Fruit fly (Drosophila melanogaster) whole organism, prepupa: ENCODE results near the gene CG13625.

Experiments
- Blimp-1 ChIP-seq: fragments of 200-800 bp; sonication (Bioruptor generic); optimal IDR thresholded peaks from 3 replicates; lab custom pipeline; 2017; ENCODE audit warnings: missing biosample characterization, missing genetic modification characterization, mild to moderate bottlenecking, moderate library complexity, missing genetic modification reagents
- CG10631 ChIP-seq: fragments of 200-800 bp; sonication (Bioruptor generic); optimal IDR thresholded peaks from 2 replicates; lab custom pipeline; 2016; ENCODE audit warnings: missing biosample characterization, missing genetic modification characterization
- CG10669 ChIP-seq: fragments of 200-800 bp; sonication (Bioruptor generic); optimal IDR thresholded peaks from 3 replicates; lab custom pipeline; 2018; ENCODE audit warnings: missing biosample characterization, mild to moderate bottlenecking, missing genetic modification characterization, moderate library complexity
- CG11762 ChIP-seq: fragments of 200-800 bp; sonication (Bioruptor generic); optimal IDR thresholded peaks from 3 replicates; lab custom pipeline; 2016; ENCODE audit warnings: missing biosample characterization, missing genetic modification characterization; ENCODE audit not compliant: insufficient read depth
- CG11902 ChIP-seq: fragments of 200-800 bp; sonication (Bioruptor generic); optimal IDR thresholded peaks from 3 replicates; lab custom pipeline; 2016; ENCODE audit warnings: missing biosample characterization, missing genetic modification characterization
- CG15336 ChIP-seq: fragments of 200-800 bp; sonication (Bioruptor generic); IDR thresholded peaks from 2 replicates; pipeline ENCODE4 v1.3.6; 2022; ENCODE audit warnings: missing biosample characterization, missing genetic modification characterization
- CG1621 ChIP-seq: fragments of 200-800 bp; sonication (Bioruptor generic); optimal IDR thresholded peaks from 3 replicates; lab custom pipeline; 2018; ENCODE audit warnings: missing biosample characterization, mild to moderate bottlenecking, missing genetic modification characterization
- CG32006 ChIP-seq: fragments of 200-800 bp; sonication (Bioruptor generic); optimal IDR thresholded peaks from 3 replicates; lab custom pipeline; 2017; ENCODE audit warnings: missing biosample characterization, mild to moderate bottlenecking, missing genetic modification characterization
- CG4318 ChIP-seq: fragments of 200-800 bp; sonication (Bioruptor generic); optimal IDR thresholded peaks from 3 replicates; lab custom pipeline; 2017; ENCODE audit warnings: missing biosample characterization, mild to moderate bottlenecking, missing genetic modification characterization
- CG6163 ChIP-seq: fragments of 200-800 bp; sonication (Bioruptor generic); IDR thresholded peaks from 3 replicates; pipeline ENCODE4 v1.3.6; 2022; ENCODE audit warnings: missing biosample characterization, missing genetic modification characterization
- CG6276 ChIP-seq: fragments of 200-800 bp; sonication (Bioruptor generic); optimal IDR thresholded peaks from 2 replicates; lab custom pipeline; 2017; ENCODE audit warnings: missing biosample characterization, mild to moderate bottlenecking, missing genetic modification characterization
- CG6792 ChIP-seq: fragments of 200-800 bp; sonication (Bioruptor generic); optimal IDR thresholded peaks from 3 replicates; lab custom pipeline; 2016; ENCODE audit warnings: missing biosample characterization, missing genetic modification characterization
- CG6854 ChIP-seq: fragments of 200-800 bp; sonication (Bioruptor generic); optimal IDR thresholded peaks from 2 replicates; lab custom pipeline; 2017; ENCODE audit warnings: missing biosample characterization, mild to moderate bottlenecking, missing genetic modification characterization
- CG8319 ChIP-seq: fragments of 200-800 bp; sonication (Bioruptor generic); optimal IDR thresholded peaks from 3 replicates; lab custom pipeline; 2016; ENCODE audit warnings: missing biosample characterization, missing genetic modification characterization
- CG8632 ChIP-seq: fragments of 200-800 bp; sonication (Bioruptor generic); optimal IDR thresholded peaks from 3 replicates; lab custom pipeline; 2016; ENCODE audit warnings: missing biosample characterization, missing genetic modification characterization
- Eip75B ChIP-seq: fragments of 200-800 bp; sonication (Bioruptor generic); optimal IDR thresholded peaks from 3 replicates; lab custom pipeline; 2016; ENCODE audit warnings: missing biosample characterization, missing genetic modification characterization
- Eip78C ChIP-seq: fragments of 200-800 bp; sonication (Bioruptor generic); peaks from one replicate; lab custom pipeline; 2016; ENCODE audit warnings: missing biosample characterization, missing genetic modification characterization
- Eip93F ChIP-seq: fragments of 200-800 bp; sonication (Bioruptor generic); optimal IDR thresholded peaks from 2 replicates; lab custom pipeline; 2016; ENCODE audit warnings: missing biosample characterization, mild to moderate bottlenecking, missing genetic modification characterization
- Ets21C ChIP-seq: fragments of 200-800 bp; sonication (Bioruptor generic); optimal IDR thresholded peaks from 3 replicates; lab custom pipeline; 2016; ENCODE audit warnings: missing biosample characterization, missing genetic modification characterization
- Ets96B ChIP-seq: fragments of 200-800 bp; optimal IDR thresholded peaks from 2 replicates; lab custom pipeline; 2019; ENCODE audit warnings: missing biosample characterization, mild to moderate bottlenecking, missing genetic modification characterization, moderate library complexity
- Hr38 ChIP-seq: sonication (Bioruptor generic); optimal IDR thresholded peaks from 2 replicates; lab custom pipeline; 2016; ENCODE audit warnings: missing biosample characterization, missing genetic modification characterization
- Hr39 ChIP-seq: fragments of 200-800 bp; sonication (Bioruptor generic); optimal IDR thresholded peaks from 2 replicates; lab custom pipeline; 2016; ENCODE audit warnings: missing biosample characterization, missing genetic modification characterization
- Hr4 ChIP-seq: fragments of 200-800 bp; sonication (Bioruptor generic); optimal IDR thresholded peaks from 3 replicates; lab custom pipeline; 2016; ENCODE audit warnings: missing biosample characterization, missing genetic modification characterization
- Lpt ChIP-seq: fragments of 200-800 bp; sonication (Bioruptor generic); optimal IDR thresholded peaks from 3 replicates; lab custom pipeline; 2016; ENCODE audit warnings: missing biosample characterization, missing genetic modification characterization
- OdsH ChIP-seq: fragments of 200-800 bp; sonication (Bioruptor generic); optimal IDR thresholded peaks from 3 replicates; lab custom pipeline; 2016; ENCODE audit warnings: missing biosample characterization, missing genetic modification characterization
- Smox ChIP-seq: fragments of 200-800 bp; sonication (Bioruptor generic); optimal IDR thresholded peaks from 3 replicates; lab custom pipeline; 2016; ENCODE audit warnings: missing biosample characterization, missing genetic modification characterization
- Sox102F ChIP-seq: fragments of 200-800 bp; sonication (Bioruptor generic); optimal IDR thresholded peaks from 2 replicates; lab custom pipeline; 2016; ENCODE audit warnings: missing biosample characterization, mild to moderate bottlenecking, missing genetic modification characterization
- Sox15 ChIP-seq: fragments of 200-800 bp; sonication (Bioruptor generic); optimal IDR thresholded peaks from 3 replicates; lab custom pipeline; 2016; ENCODE audit warnings: missing biosample characterization, missing genetic modification characterization
- acj6 ChIP-seq: fragments of 200-800 bp; sonication (Bioruptor generic); optimal IDR thresholded peaks from 3 replicates; lab custom pipeline; 2016; ENCODE audit warnings: missing biosample characterization, missing genetic modification characterization
- cyc ChIP-seq: fragments of 200-800 bp; sonication (Bioruptor generic); optimal IDR thresholded peaks from 3 replicates; lab custom pipeline; 2016; ENCODE audit warnings: missing biosample characterization, missing genetic modification characterization
- dac ChIP-seq: fragments of 200-800 bp; sonication (Bioruptor generic); optimal IDR thresholded peaks from 2 replicates; lab custom pipeline; 2017; ENCODE audit warnings: missing biosample characterization, mild to moderate bottlenecking, missing genetic modification characterization
- dsx ChIP-seq: fragments of 200-800 bp; optimal IDR thresholded peaks from 3 replicates; lab custom pipeline; 2019; ENCODE audit warnings: missing biosample characterization, mild to moderate bottlenecking, missing genetic modification characterization, moderate library complexity; ENCODE audit not compliant: poor library complexity, severe bottlenecking
- eg ChIP-seq: fragments of 200-800 bp; sonication (Bioruptor generic); IDR thresholded peaks from 3 replicates; pipeline ENCODE4 v1.3.6; 2022; ENCODE audit warnings: missing biosample characterization, missing genetic modification characterization
- esn ChIP-seq: fragments of 200-800 bp; sonication (Bioruptor generic); optimal IDR thresholded peaks from 2 replicates; lab custom pipeline; 2016; ENCODE audit warnings: missing biosample characterization, mild to moderate bottlenecking, missing genetic modification characterization, moderate library complexity
- fd59A ChIP-seq: fragments of 200-800 bp; sonication (Bioruptor generic); optimal IDR thresholded peaks from 2 replicates; lab custom pipeline; 2017; ENCODE audit warnings: missing biosample characterization, mild to moderate bottlenecking, missing genetic modification characterization, missing genetic modification reagents
- fd85E ChIP-seq: fragments of 200-800 bp; sonication (Bioruptor generic); optimal IDR thresholded peaks from 3 replicates; lab custom pipeline; 2016; ENCODE audit warnings: missing biosample characterization, missing genetic modification characterization
- fkh ChIP-seq: fragments of 200-800 bp; sonication (Bioruptor generic); optimal IDR thresholded peaks from 3 replicates; lab custom pipeline; 2017; ENCODE audit warnings: missing biosample characterization, mild to moderate bottlenecking, missing genetic modification characterization, moderate library complexity
- net ChIP-seq: fragments of 200-800 bp; sonication (Bioruptor generic); optimal IDR thresholded peaks from 3 replicates; lab custom pipeline; 2016; ENCODE audit warnings: missing biosample characterization, missing genetic modification characterization
- salr ChIP-seq, 2 experiments: fragments of 200-800 bp; sonication (Bioruptor generic); optimal IDR thresholded peaks; 3 replicates each; lab custom pipeline; 2016 to 2018; ENCODE audit warnings: missing biosample characterization in 2 of 2, missing genetic modification characterization in 2 of 2, mild to moderate bottlenecking in 1 of 2
- spab ChIP-seq: fragments of 200-800 bp; sonication (Bioruptor generic); optimal IDR thresholded peaks from 2 replicates; lab custom pipeline; 2017; ENCODE audit warnings: missing biosample characterization, mild to moderate bottlenecking, missing genetic modification characterization, missing genetic modification reagents
- ss ChIP-seq, 2 experiments: fragments of 200-800 bp; sonication (Bioruptor generic); optimal IDR thresholded peaks; 2 replicates in 1 of 2; 3 replicates in 1 of 2; lab custom pipeline; 2017 to 2018; ENCODE audit warnings: mild to moderate bottlenecking in 2 of 2, missing biosample characterization in 2 of 2, missing genetic modification characterization in 2 of 2, moderate library complexity in 1 of 2
- svp ChIP-seq: fragments of 200-800 bp; sonication (Bioruptor generic); peaks from one replicate; lab custom pipeline; 2016; ENCODE audit warnings: missing biosample characterization, missing genetic modification characterization
- vri ChIP-seq: fragments of 200-800 bp; sonication (Bioruptor generic); optimal IDR thresholded peaks from 3 replicates; lab custom pipeline; 2016; ENCODE audit warnings: missing biosample characterization, mild to moderate bottlenecking, missing genetic modification characterization

CG13625 gene

dm6 chr3R:24603399-24604131 is 18.6 kb upstream of the CG13625 start (continued):
- TF ChIP-seq Eip75B (GFP tag; lab: Kevin White, UChicago), result peak; percentile 50
- no peak for TF ChIP-seq net (GFP tag; lab: Kevin White, UChicago)
- peak; percentile 47 for TF ChIP-seq Ets96B (tag; lab: Kevin White, UChicago)
- peak; percentile 67 for TF ChIP-seq vri (GFP tag; lab: Kevin White, UChicago)
- TF ChIP-seq cyc, result no peak
- peak; percentile 81 for TF ChIP-seq Eip78C (GFP tag; lab: Kevin White, UChicago)
- TF ChIP-seq Hr4, result no peak
- peak; percentile 99 for TF ChIP-seq dsx (GFP tag; lab: Kevin White, UChicago)
- TF ChIP-seq salr (GFP tag; optimal IDR thresholded peaks at IDR 0.05; lab: Kevin White, UChicago), result peak in 1 of 2 experiments; percentile 8
- peak; percentile 39 for TF ChIP-seq CG8632 (GFP tag; lab: Kevin White, UChicago)
- TF ChIP-seq CG15336 (GFP tag; lab: Robert Waterston, UW), result no peak
- no peak for TF ChIP-seq CG6276 (GFP tag; lab: Kevin White, UChicago)
- TF ChIP-seq CG6792, result peak; percentile 4
- peak; percentile 20 for TF ChIP-seq Hr39 (GFP tag; lab: Kevin White, UChicago)
- peak; percentile 10 for TF ChIP-seq CG10631 (GFP tag; lab: Kevin White, UChicago)
- TF ChIP-seq CG11762 (GFP tag; lab: Kevin White, UChicago), result no peak
- no peak for TF ChIP-seq CG4318 (GFP tag; lab: Kevin White, UChicago)
- peak; percentile 87 for TF ChIP-seq Blimp-1 (GFP tag; lab: Kevin White, UChicago)
- TF ChIP-seq Lpt (GFP tag; lab: Kevin White, UChicago), result no peak
- TF ChIP-seq CG6854, result peak; percentile 53
- no peak for TF ChIP-seq CG10669 (GFP tag; lab: Kevin White, UChicago)
- TF ChIP-seq Ets21C (GFP tag; lab: Kevin White, UChicago), result no peak
- peak; percentile 31; the same call in 1 of the 3 replicates for TF ChIP-seq eg
- TF ChIP-seq fd59A (GFP tag; lab: Kevin White, UChicago), result no peak
- TF ChIP-seq CG32006, result no peak
- no peak for TF ChIP-seq Hr38 (GFP tag; lab: Kevin White, UChicago)
- TF ChIP-seq dac (GFP tag; lab: Kevin White, UChicago), result no peak
- TF ChIP-seq CG11902, result no peak
- peak; percentile 83 for TF ChIP-seq svp (GFP tag; lab: Kevin White, UChicago)
- TF ChIP-seq acj6 (GFP tag; lab: Kevin White, UChicago), result no peak
- TF ChIP-seq Smox (GFP tag; lab: Kevin White, UChicago), result no peak
- TF ChIP-seq OdsH, result peak; percentile 28
- peak; percentile 53 for TF ChIP-seq spab
- no peak for TF ChIP-seq CG8319 (GFP tag; lab: Kevin White, UChicago)
- no peak for TF ChIP-seq Sox15

- TF ChIP-seq Sox102F (GFP tag; lab: Kevin White, UChicago), result no peak
- TF ChIP-seq acj6 (GFP tag; lab: Kevin White, UChicago), result no peak
- TF ChIP-seq vri (GFP tag; lab: Kevin White, UChicago), result peak; percentile 18
- no peak for TF ChIP-seq Hr4
- no peak for TF ChIP-seq CG8632 (GFP tag; lab: Kevin White, UChicago)
- TF ChIP-seq CG11762 (GFP tag; lab: Kevin White, UChicago), result no peak
- TF ChIP-seq Hr39 (GFP tag; lab: Kevin White, UChicago), result no peak
- TF ChIP-seq Hr38 (GFP tag; lab: Kevin White, UChicago), result no peak
- peak; percentile 41 for TF ChIP-seq Eip78C (GFP tag; lab: Kevin White, UChicago)
- no peak for TF ChIP-seq esn (GFP tag; lab: Kevin White, UChicago)
- peak; percentile 82 for TF ChIP-seq fkh
- no peak for TF ChIP-seq salr (GFP tag; optimal IDR thresholded peaks at IDR 0.05; lab: Kevin White, UChicago)
- no peak for TF ChIP-seq CG6163 (GFP tag; lab: Robert Waterston, UW)
- TF ChIP-seq fd85E, result no peak
- no peak for TF ChIP-seq CG15336 (GFP tag; lab: Robert Waterston, UW)
- TF ChIP-seq CG11902, result no peak
- no peak for TF ChIP-seq CG1621
- TF ChIP-seq OdsH, result no peak
- TF ChIP-seq CG6792, result no peak
- TF ChIP-seq ss (GFP tag; optimal IDR thresholded peaks at IDR 0.05; lab: Kevin White, UChicago), result no peak
- no peak for TF ChIP-seq Eip93F (GFP tag; lab: Kevin White, UChicago)
- TF ChIP-seq dsx (GFP tag; lab: Kevin White, UChicago), result no peak
- TF ChIP-seq, all 60 proteins: peak for 3
These were observed 16.1 kb upstream of the CG13625 start for dm6 chr3R:24601069-24601468.
